Fruit fly (Drosophila melanogaster) whole organism, embryonic: ENCODE measurements around the gene mol.

Source experiments
- Antp ChIP-seq: fragments of 200-800 bp; sonication (Bioruptor generic); optimal IDR thresholded peaks from 3 replicates; lab custom pipeline; 2016; ENCODE audit warnings: missing biosample characterization, missing genetic modification characterization
- Bgb ChIP-seq: fragments of 200-800 bp; sonication (Bioruptor generic); IDR thresholded peaks from 2 replicates; pipeline ENCODE4 v1.3.6; 2022; ENCODE audit warnings: missing biosample characterization, missing genetic modification characterization; ENCODE audit not compliant: partially characterized antibody
- CG1024 ChIP-seq: fragments of 200-800 bp; sonication (Bioruptor generic); IDR thresholded peaks from 2 replicates; pipeline ENCODE4 v1.3.6; 2022; ENCODE audit warnings: missing biosample characterization, missing genetic modification characterization
- CG10543 ChIP-seq: fragments of 200-800 bp; sonication (Bioruptor generic); optimal IDR thresholded peaks from 3 replicates; lab custom pipeline; 2017; ENCODE audit warnings: missing biosample characterization, mild to moderate bottlenecking, missing genetic modification characterization, moderate library complexity
- CG10654 ChIP-seq: fragments of 200-800 bp; sonication (Bioruptor generic); optimal IDR thresholded peaks from 2 replicates; lab custom pipeline; 2016; ENCODE audit warnings: missing biosample characterization, missing genetic modification characterization
- CG12104 ChIP-seq: fragments of 200-800 bp; sonication (Bioruptor generic); optimal IDR thresholded peaks from 3 replicates; lab custom pipeline; 2016; ENCODE audit warnings: missing biosample characterization, missing genetic modification characterization
- CG14860 ChIP-seq: fragments of 200-800 bp; sonication (Bioruptor generic); IDR thresholded peaks from 3 replicates; pipeline ENCODE4 v1.3.6; 2022; ENCODE audit warnings: missing biosample characterization, missing genetic modification characterization; ENCODE audit not compliant: partially characterized antibody
- CG15269 ChIP-seq: fragments of 200-800 bp; sonication (Bioruptor generic); optimal IDR thresholded peaks from 2 replicates; lab custom pipeline; 2018; ENCODE audit warnings: missing biosample characterization, mild to moderate bottlenecking, missing genetic modification characterization, moderate library complexity
- CG1602 ChIP-seq: fragments of 200-800 bp; sonication (Bioruptor generic); optimal IDR thresholded peaks from 3 replicates; lab custom pipeline; 2016; ENCODE audit warnings: missing biosample characterization, missing genetic modification characterization
- CG17612 ChIP-seq: fragments of 200-800 bp; sonication (Bioruptor generic); IDR thresholded peaks from 2 replicates; pipeline ENCODE4 v1.3.6; 2022; ENCODE audit warnings: missing biosample characterization, missing genetic modification characterization
- CG18011 ChIP-seq: fragments of 200-800 bp; sonication (Bioruptor generic); optimal IDR thresholded peaks from 2 replicates; lab custom pipeline; 2017; ENCODE audit warnings: missing biosample characterization, missing genetic modification characterization, mild to moderate bottlenecking, moderate library complexity, missing genotype
- CG18476 ChIP-seq: fragments of 200-800 bp; sonication (Bioruptor generic); optimal IDR thresholded peaks from 2 replicates; lab custom pipeline; 2016; ENCODE audit warnings: missing biosample characterization, mild to moderate bottlenecking, missing genetic modification characterization
- CG30020 ChIP-seq: fragments of 200-800 bp; optimal IDR thresholded peaks from 2 replicates; lab custom pipeline; 2019; ENCODE audit warnings: missing biosample characterization, mild to moderate bottlenecking, missing genetic modification characterization, moderate library complexity
- CG32767 ChIP-seq: fragments of 200-800 bp; sonication (Bioruptor generic); IDR thresholded peaks from 2 replicates; pipeline ENCODE4 v1.3.6; 2022; ENCODE audit warnings: missing biosample characterization, missing genetic modification characterization
- CG32772 ChIP-seq: fragments of 200-800 bp; sonication (Bioruptor generic); IDR thresholded peaks from 2 replicates; pipeline ENCODE4 v1.3.6; 2022; ENCODE audit warnings: missing biosample characterization, missing genetic modification characterization
- CG5180 ChIP-seq: fragments of 200-800 bp; sonication (Bioruptor generic); optimal IDR thresholded peaks from 3 replicates; lab custom pipeline; 2017; ENCODE audit warnings: missing biosample characterization, missing genetic modification characterization, mild to moderate bottlenecking, moderate library complexity, missing genetic modification reagents
- CG6654 ChIP-seq: fragments of 200-800 bp; sonication (Bioruptor generic); optimal IDR thresholded peaks from 2 replicates; lab custom pipeline; 2017; ENCODE audit warnings: missing biosample characterization, mild to moderate bottlenecking, missing genetic modification characterization
- CG6689 ChIP-seq: fragments of 200-800 bp; sonication (Bioruptor generic); IDR thresholded peaks from 2 replicates; pipeline ENCODE4 v1.3.6; 2022; ENCODE audit warnings: missing biosample characterization, missing genetic modification characterization
- CG9609 ChIP-seq: fragments of 200-800 bp; sonication (Bioruptor generic); optimal IDR thresholded peaks from 3 replicates; lab custom pipeline; 2016; ENCODE audit warnings: missing biosample characterization, missing genetic modification characterization
- Dp ChIP-seq: fragments of 200-800 bp; sonication (Bioruptor generic); optimal IDR thresholded peaks from 2 replicates; lab custom pipeline; 2018; ENCODE audit warnings: missing biosample characterization, mild to moderate bottlenecking, missing genetic modification characterization, moderate library complexity
- E2f2 ChIP-seq: fragments of 200-800 bp; sonication (Bioruptor generic); IDR thresholded peaks from 2 replicates; pipeline ENCODE4 v1.3.6; 2022; ENCODE audit warnings: missing biosample characterization, missing genetic modification characterization
- Fer2 ChIP-seq: fragments of 200-800 bp; sonication (Bioruptor generic); optimal IDR thresholded peaks from 2 replicates; lab custom pipeline; 2018; ENCODE audit warnings: missing biosample characterization, mild to moderate bottlenecking, missing genetic modification characterization, moderate library complexity
- Max ChIP-seq: fragments of 200-800 bp; sonication (Bioruptor generic); optimal IDR thresholded peaks from 2 replicates; lab custom pipeline; 2016; ENCODE audit warnings: missing biosample characterization, mild to moderate bottlenecking, missing genetic modification characterization
- NfI ChIP-seq: fragments of 200-800 bp; sonication (Bioruptor generic); optimal IDR thresholded peaks from 3 replicates; lab custom pipeline; 2018; ENCODE audit warnings: missing biosample characterization, mild to moderate bottlenecking, missing genetic modification characterization, moderate library complexity
- Side ChIP-seq: fragments of 200-800 bp; sonication (Bioruptor generic); optimal IDR thresholded peaks from 2 replicates; lab custom pipeline; 2016; ENCODE audit warnings: missing biosample characterization, missing genetic modification characterization
- Sox102F ChIP-seq: fragments of 200-800 bp; sonication (Bioruptor generic); optimal IDR thresholded peaks from 2 replicates; lab custom pipeline; 2018; ENCODE audit warnings: missing biosample characterization, mild to moderate bottlenecking, missing genetic modification characterization, moderate library complexity
- ab ChIP-seq: fragments of 200-800 bp; sonication (Bioruptor generic); optimal IDR thresholded peaks from 2 replicates; lab custom pipeline; 2016; ENCODE audit warnings: missing biosample characterization, missing genetic modification characterization
- al ChIP-seq: fragments of 200-800 bp; sonication (Bioruptor generic); IDR thresholded peaks from 2 replicates; pipeline ENCODE4 v1.3.6; 2022; ENCODE audit warnings: missing biosample characterization, missing genetic modification characterization
- aop ChIP-seq: fragments of 200-800 bp; sonication (Bioruptor generic); IDR thresholded peaks from 2 replicates; pipeline ENCODE4 v1.3.6; 2022; ENCODE audit warnings: missing biosample characterization, missing genetic modification characterization
- bab2 ChIP-seq: fragments of 200-800 bp; sonication (Bioruptor generic); optimal IDR thresholded peaks from 2 replicates; lab custom pipeline; 2016; ENCODE audit warnings: missing biosample characterization, missing genetic modification characterization
- bsh ChIP-seq, 2 experiments: fragments of 200-800 bp; sonication (Bioruptor generic); optimal IDR thresholded peaks; 2 replicates each; lab custom pipeline; 2017 to 2018; ENCODE audit warnings: mild to moderate bottlenecking in 2 of 2, missing biosample characterization in 2 of 2, missing genetic modification characterization in 2 of 2, moderate library complexity in 1 of 2
- cwo ChIP-seq: fragments of 200-800 bp; sonication (Bioruptor generic); optimal IDR thresholded peaks from 3 replicates; lab custom pipeline; 2017; ENCODE audit warnings: missing biosample characterization, missing genetic modification characterization, mild to moderate bottlenecking, moderate library complexity, missing genetic modification reagents
- da ChIP-seq: fragments of 200-800 bp; sonication (Bioruptor generic); optimal IDR thresholded peaks from 2 replicates; lab custom pipeline; 2016; ENCODE audit warnings: missing biosample characterization, missing genetic modification characterization
- exex ChIP-seq: fragments of 200-800 bp; sonication (Bioruptor generic); optimal IDR thresholded peaks from 4 replicates; lab custom pipeline; 2018; ENCODE audit warnings: missing biosample characterization, mild to moderate bottlenecking, missing genetic modification characterization, moderate library complexity
- fd3F ChIP-seq: fragments of 200-800 bp; sonication (Bioruptor generic); optimal IDR thresholded peaks from 2 replicates; lab custom pipeline; 2018; ENCODE audit warnings: missing biosample characterization, mild to moderate bottlenecking, missing genetic modification characterization, moderate library complexity
- fd64A ChIP-seq: fragments of 200-800 bp; sonication (Bioruptor generic); optimal IDR thresholded peaks from 3 replicates; lab custom pipeline; 2018; ENCODE audit warnings: missing biosample characterization, mild to moderate bottlenecking, missing genetic modification characterization
- fu2 ChIP-seq: fragments of 200-800 bp; sonication (Bioruptor generic); optimal IDR thresholded peaks from 2 replicates; lab custom pipeline; 2016; ENCODE audit warnings: missing biosample characterization, missing genetic modification characterization
- grn ChIP-seq: fragments of 200-800 bp; sonication (Bioruptor generic); optimal IDR thresholded peaks from 3 replicates; lab custom pipeline; 2017; ENCODE audit warnings: missing biosample characterization, missing genetic modification characterization
- hkb ChIP-seq, 2 experiments: fragments of 200-800 bp in 1 of 2; fragments of >200 bp in 1 of 2; sonication (Bioruptor generic) in 1 of 2; IDR thresholded peaks in 1 of 2; optimal IDR thresholded peaks in 1 of 2; 2 replicates each; pipeline versions ENCODE4 v1.3.6 to Lab custom; 2017 to 2022; ENCODE audit warnings: missing biosample characterization in 1 of 2, missing genetic modification characterization in 1 of 2
- lbe ChIP-seq: fragments of 200-800 bp; sonication (Bioruptor generic); optimal IDR thresholded peaks from 2 replicates; lab custom pipeline; 2016; ENCODE audit warnings: missing biosample characterization, mild to moderate bottlenecking, missing genetic modification characterization
- mirr ChIP-seq: fragments of 200-800 bp; sonication (Bioruptor generic); optimal IDR thresholded peaks from 3 replicates; lab custom pipeline; 2018; ENCODE audit warnings: missing biosample characterization, mild to moderate bottlenecking, missing genetic modification characterization
- otp ChIP-seq: fragments of 200-800 bp; sonication (Bioruptor generic); IDR thresholded peaks from 3 replicates; pipeline ENCODE4, ENCODE4 v1.3.6; 2022; ENCODE audit warnings: missing biosample characterization, missing genetic modification characterization
- ro ChIP-seq: fragments of 200-800 bp; sonication (Bioruptor generic); IDR thresholded peaks from 2 replicates; pipeline ENCODE4 v1.3.6; 2022; ENCODE audit warnings: missing biosample characterization, missing genetic modification characterization
- run ChIP-seq: fragments of 200-800 bp; sonication (Bioruptor generic); optimal IDR thresholded peaks from 3 replicates; lab custom pipeline; 2018; ENCODE audit warnings: missing biosample characterization, mild to moderate bottlenecking, missing genetic modification characterization
- salm ChIP-seq: fragments of 200-800 bp; sonication (Bioruptor generic); optimal IDR thresholded peaks from 2 replicates; lab custom pipeline; 2018; ENCODE audit warnings: missing biosample characterization, mild to moderate bottlenecking, missing genetic modification characterization
- sim ChIP-seq: fragments of 200-800 bp; sonication (Bioruptor generic); IDR thresholded peaks from 2 replicates; pipeline ENCODE4 v1.3.6; 2022; ENCODE audit warnings: missing biosample characterization, missing genetic modification characterization
- slou ChIP-seq: fragments of 200-800 bp; sonication (Bioruptor generic); optimal IDR thresholded peaks from 3 replicates; lab custom pipeline; 2016; ENCODE audit warnings: missing biosample characterization, missing genetic modification characterization
- zen ChIP-seq: fragments of 200-800 bp; sonication (Bioruptor generic); optimal IDR thresholded peaks from 3 replicates; lab custom pipeline; 2018; ENCODE audit warnings: missing biosample characterization, mild to moderate bottlenecking, missing genetic modification characterization, moderate library complexity
- zen2 ChIP-seq: fragments of 200-800 bp; sonication (Bioruptor generic); IDR thresholded peaks from 3 replicates; pipeline ENCODE4 v1.3.6; 2022; ENCODE audit warnings: missing biosample characterization, missing genetic modification characterization; ENCODE audit not compliant: partially characterized antibody
- zfh1 ChIP-seq: fragments of 200-800 bp; sonication (Bioruptor generic); IDR thresholded peaks from 3 replicates; pipeline ENCODE4 v1.3.6; 2022; ENCODE audit warnings: missing biosample characterization, missing genetic modification characterization

The mol gene

DNA sequence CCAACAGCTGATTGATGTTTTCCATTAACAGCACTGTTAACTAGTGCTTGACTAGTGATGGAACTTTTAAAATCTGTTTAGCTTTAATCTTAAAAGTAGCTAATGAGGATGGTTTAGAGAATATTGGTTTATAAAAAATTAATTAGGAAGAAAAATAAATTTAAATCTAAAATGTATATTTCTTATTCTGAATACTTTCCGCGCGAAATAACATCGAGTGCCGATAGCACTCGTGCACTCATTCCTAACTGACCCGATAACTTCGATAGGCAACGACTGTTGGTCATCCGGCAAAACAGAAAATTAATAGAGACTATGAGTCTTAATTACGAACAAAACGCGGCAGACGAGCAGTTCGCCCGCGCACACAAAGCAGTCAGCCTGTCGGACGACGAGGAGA is 12.3 kb upstream of the mol start, which contains the start of the genes THG and Rnmt (continued):
- peak; percentile 41 for TF ChIP-seq exex (tag; lab: Kevin White, UChicago)
- TF ChIP-seq Fer2 (tag; lab: Kevin White, UChicago), result peak; percentile 77
- TF ChIP-seq al (GFP tag; lab: Robert Waterston, UW), result peak; percentile 71
- no peak for TF ChIP-seq grn
- TF ChIP-seq slou (GFP tag; lab: Kevin White, UChicago), result peak; percentile 43
- peak; percentile 90 for TF ChIP-seq zfh1 (GFP tag; lab: Robert Waterston, UW)
- TF ChIP-seq E2f2, result peak; percentile 76
- peak; percentile 63 for TF ChIP-seq CG12104 (GFP tag; lab: Kevin White, UChicago)
- TF ChIP-seq da (GFP tag; lab: Kevin White, UChicago), result no peak
- no peak for TF ChIP-seq CG9609 (GFP tag; lab: Kevin White, UChicago)
- TF ChIP-seq zen (tag; lab: Kevin White, UChicago), result peak; percentile 83
- TF ChIP-seq CG18011 (GFP tag; lab: Kevin White, UChicago), result peak; percentile 78
- TF ChIP-seq Dp (GFP tag; lab: Kevin White, UChicago), result peak; percentile 53
- peak; percentile 5 for TF ChIP-seq fu2
- peak; percentile 52 for TF ChIP-seq cwo (GFP tag; lab: Kevin White, UChicago)
- peak; percentile 50; the same call in 1 of the 2 replicates for TF ChIP-seq aop
- TF ChIP-seq CG32772 (GFP tag; lab: Robert Waterston, UW), result peak; percentile 76
- no peak for TF ChIP-seq ab (GFP tag; lab: Kevin White, UChicago)
- TF ChIP-seq ro (GFP tag; lab: Robert Waterston, UW), result peak; percentile 36; the same call in 1 of the 2 replicates
- no peak for TF ChIP-seq hkb (optimal IDR thresholded peaks at IDR 0.05; lab: Kevin White, UChicago)
- peak; percentile 69 for TF ChIP-seq hkb (GFP tag; IDR thresholded peaks at IDR 0.05; lab: Robert Waterston, UW)
- peak; percentile 49; the same call in 1 of the 3 replicates for TF ChIP-seq zen2 (GFP tag; lab: Robert Waterston, UW)
- peak; percentile 83 for TF ChIP-seq CG15269 (tag; lab: Kevin White, UChicago)
- peak; percentile 77 for TF ChIP-seq otp (GFP tag; lab: Robert Waterston, UW)
- TF ChIP-seq CG14860 (GFP tag; lab: Robert Waterston, UW), result peak; percentile 84
- TF ChIP-seq CG1602 (GFP tag; lab: Kevin White, UChicago), result peak; percentile 87
- peak; percentile 83 for TF ChIP-seq NfI (GFP tag; lab: Kevin White, UChicago)
- peak; percentile 89 for TF ChIP-seq CG6689 (GFP tag; lab: Robert Waterston, UW)
- TF ChIP-seq salm, result peak; percentile 51
- peak in 1 of 2 experiments; percentile 86 for TF ChIP-seq bsh (GFP tag; optimal IDR thresholded peaks at IDR 0.05; lab: Kevin White, UChicago)
- peak; percentile 81 for TF ChIP-seq lbe (GFP tag; lab: Kevin White, UChicago)
- no peak for TF ChIP-seq fd64A (GFP tag; lab: Kevin White, UChicago)
- TF ChIP-seq Bgb (GFP tag; lab: Robert Waterston, UW), result peak; percentile 87
- peak; percentile 6 for TF ChIP-seq mirr
- no peak for TF ChIP-seq CG17612 (GFP tag; lab: Robert Waterston, UW)
- TF ChIP-seq CG5180 (GFP tag; lab: Kevin White, UChicago), result no peak
- TF ChIP-seq CG1024, result peak; percentile 70
- TF ChIP-seq fd3F, result peak; percentile 81
- peak; percentile 85 for TF ChIP-seq Sox102F (GFP tag; lab: Kevin White, UChicago)
- TF ChIP-seq CG30020, result peak; percentile 60
- TF ChIP-seq Max, result peak; percentile 79
- peak; percentile 55 for TF ChIP-seq Antp (GFP tag; lab: Kevin White, UChicago)
- TF ChIP-seq CG32767 (GFP tag; lab: Robert Waterston, UW), result peak; percentile 65; the same call in 1 of the 2 replicates
- peak; percentile 57 for TF ChIP-seq Side (GFP tag; lab: Kevin White, UChicago)
- TF ChIP-seq run, result peak; percentile 12
- peak; percentile 68 for TF ChIP-seq bab2 (GFP tag; lab: Kevin White, UChicago)
- peak; percentile 73 for TF ChIP-seq sim (GFP tag; lab: Robert Waterston, UW)
- TF ChIP-seq CG6654 (GFP tag; lab: Kevin White, UChicago), result no peak
- peak; percentile 76 for TF ChIP-seq CG10543
- TF ChIP-seq CG10654 (GFP tag; lab: Kevin White, UChicago), result peak; percentile 79
- TF ChIP-seq CG18476, result peak; percentile 62
